Worm (Caenorhabditis elegans) whole organism, mixed stage, embryonic: ENCODE data around the gene mam-6.

ENCODE experiments used
- M03D4.4 ChIP-seq: sonication (generic microtip); optimal IDR thresholded peaks from 2 replicates; lab custom pipeline; 2017; ENCODE audit warnings: mild to moderate bottlenecking, missing genetic modification characterization, missing compliant biosample characterization
- bed-3 ChIP-seq: fragments of 200-800 bp; sonication (Bioruptor generic); optimal IDR thresholded peaks from 3 replicates; lab custom pipeline; 2018; ENCODE audit warnings: mild to moderate bottlenecking, missing genetic modification characterization, moderate library complexity, missing compliant biosample characterization
- blmp-1 ChIP-seq: fragments of 150-350 bp; optimal IDR thresholded peaks from 2 replicates; lab custom pipeline; 2014; ENCODE audit warnings: missing biosample characterization, missing genetic modification characterization
- ceh-39 ChIP-seq: fragments of 150-350 bp; optimal IDR thresholded peaks from 2 replicates; lab custom pipeline; 2014; ENCODE audit warnings: missing biosample characterization, missing genetic modification characterization
- ceh-43 ChIP-seq: fragments of 200-800 bp; sonication (Bioruptor generic); optimal IDR thresholded peaks from 2 replicates; lab custom pipeline; 2018; ENCODE audit warnings: mild to moderate bottlenecking, missing genetic modification characterization, moderate library complexity, missing compliant biosample characterization
- ceh-83 ChIP-seq: fragments of 200-800 bp; sonication (Bioruptor generic); optimal IDR thresholded peaks from 2 replicates; lab custom pipeline; 2018; ENCODE audit warnings: mild to moderate bottlenecking, missing genetic modification characterization, missing compliant biosample characterization
- ces-1 ChIP-seq: fragments of 150-350 bp; optimal IDR thresholded peaks from 2 replicates; lab custom pipeline; 2014; ENCODE audit warnings: missing biosample characterization, missing genetic modification reagents, missing genetic modification characterization
- cnd-1 ChIP-seq: fragments of 200-800 bp; sonication (Bioruptor generic); optimal IDR thresholded peaks from 2 replicates; lab custom pipeline; 2018; ENCODE audit warnings: mild to moderate bottlenecking, missing genetic modification characterization, missing compliant biosample characterization
- drap-1 ChIP-seq: fragments of 200-800 bp; sonication (Bioruptor generic); optimal IDR thresholded peaks from 3 replicates; lab custom pipeline; 2018; ENCODE audit warnings: mild to moderate bottlenecking, missing genetic modification characterization, missing compliant biosample characterization
- elt-1 ChIP-seq: sonication (generic microtip); optimal IDR thresholded peaks from 2 replicates; lab custom pipeline; 2017; ENCODE audit warnings: missing genetic modification characterization, mild to moderate bottlenecking, missing compliant biosample characterization, antibody characterized with exemption, moderate library complexity, borderline replicate concordance; ENCODE audit not compliant: insufficient read depth
- elt-3 ChIP-seq: fragments of 150-350 bp; optimal IDR thresholded peaks from 2 replicates; lab custom pipeline; 2014; ENCODE audit warnings: missing biosample characterization, missing genetic modification characterization
- flh-1 ChIP-seq: fragments of 200-800 bp; sonication (Bioruptor generic); optimal IDR thresholded peaks from 2 replicates; lab custom pipeline; 2018; ENCODE audit warnings: mild to moderate bottlenecking, missing genetic modification characterization, moderate library complexity, missing compliant biosample characterization
- ham-2 ChIP-seq: fragments of 200-800 bp; sonication (Bioruptor generic); optimal IDR thresholded peaks from 2 replicates; lab custom pipeline; 2018; ENCODE audit warnings: mild to moderate bottlenecking, missing genetic modification characterization, missing compliant biosample characterization
- hlh-1 ChIP-seq: fragments of 150-350 bp; optimal IDR thresholded peaks from 2 replicates; lab custom pipeline; 2014; ENCODE audit warnings: missing biosample characterization, missing genetic modification reagents, missing genetic modification characterization
- lin-13 ChIP-seq: fragments of 150-350 bp; optimal IDR thresholded peaks from 2 replicates; lab custom pipeline; 2014; ENCODE audit warnings: missing biosample characterization, missing genetic modification characterization
- lin-32 ChIP-seq: fragments of 200-800 bp; sonication (Bioruptor generic); optimal IDR thresholded peaks from 2 replicates; lab custom pipeline; 2018; ENCODE audit warnings: mild to moderate bottlenecking, missing genetic modification characterization, missing compliant biosample characterization
- lsy-2 ChIP-seq: fragments of 150-350 bp; optimal IDR thresholded peaks from 2 replicates; lab custom pipeline; 2014; ENCODE audit warnings: missing biosample characterization, missing genetic modification characterization
- mab-5 ChIP-seq: fragments of 150-350 bp; optimal IDR thresholded peaks from 2 replicates; lab custom pipeline; 2014; ENCODE audit warnings: missing biosample characterization, missing genetic modification characterization
- mep-1 ChIP-seq: fragments of 150-350 bp; optimal IDR thresholded peaks from 2 replicates; lab custom pipeline; 2017; ENCODE audit warnings: missing biosample characterization, missing genetic modification reagents, missing genetic modification characterization, inconsistent platforms
- mls-2 ChIP-seq: sonication (generic microtip); optimal IDR thresholded peaks from 2 replicates; lab custom pipeline; 2016; ENCODE audit warnings: mild to moderate bottlenecking, missing genetic modification characterization, moderate library complexity, missing compliant biosample characterization
- nhr-12 ChIP-seq: fragments of 150-350 bp; optimal IDR thresholded peaks from 2 replicates; lab custom pipeline; 2014; ENCODE audit warnings: missing biosample characterization, missing genetic modification characterization
- nhr-2 ChIP-seq: fragments of 150-350 bp; optimal IDR thresholded peaks from 2 replicates; lab custom pipeline; 2014; ENCODE audit warnings: missing biosample characterization, missing genetic modification characterization
- nhr-237 ChIP-seq: fragments of 150-350 bp; optimal IDR thresholded peaks from 2 replicates; lab custom pipeline; 2014; ENCODE audit warnings: missing biosample characterization, missing genetic modification characterization
- nhr-28 ChIP-seq: fragments of 150-350 bp; optimal IDR thresholded peaks from 2 replicates; lab custom pipeline; 2014; ENCODE audit warnings: missing biosample characterization, missing genetic modification characterization
- nhr-76 ChIP-seq: sonication (generic microtip); optimal IDR thresholded peaks from 2 replicates; lab custom pipeline; 2017; ENCODE audit warnings: missing biosample characterization, missing genetic modification characterization
- pha-4 ChIP-seq: fragments of 150-350 bp; optimal IDR thresholded peaks from 2 replicates; lab custom pipeline; 2018; ENCODE audit warnings: missing biosample characterization, missing genetic modification reagents, missing genetic modification characterization
- sem-2 ChIP-seq: fragments of 200-800 bp; sonication (Bioruptor generic); optimal IDR thresholded peaks from 2 replicates; lab custom pipeline; 2018; ENCODE audit warnings: mild to moderate bottlenecking, missing genetic modification characterization, missing compliant biosample characterization
- snpc-4 ChIP-seq: fragments of 150-350 bp; optimal IDR thresholded peaks from 2 replicates; lab custom pipeline; 2014; ENCODE audit warnings: missing biosample characterization, missing genetic modification characterization
- sptf-1 ChIP-seq: sonication (generic microtip); optimal IDR thresholded peaks from 2 replicates; lab custom pipeline; 2017; ENCODE audit warnings: mild to moderate bottlenecking, missing genetic modification characterization, moderate library complexity, missing compliant biosample characterization
- tbx-8 ChIP-seq: fragments of 200-800 bp; sonication (Bioruptor generic); optimal IDR thresholded peaks from 2 replicates; lab custom pipeline; 2018; ENCODE audit warnings: mild to moderate bottlenecking, missing genetic modification characterization, moderate library complexity, missing compliant biosample characterization
- zip-8 ChIP-seq: fragments of 150-350 bp; optimal IDR thresholded peaks from 2 replicates; lab custom pipeline; 2014; ENCODE audit warnings: missing biosample characterization, missing genetic modification characterization
- ztf-11 ChIP-seq: fragments of 150-350 bp; optimal IDR thresholded peaks from 2 replicates; lab custom pipeline; 2014; ENCODE audit warnings: missing biosample characterization, missing genetic modification characterization

mam-6 gene

ce11 chrX:15039029-15039695 is 30.0 kb downstream of the mam-6 start:
- TF ChIP-seq drap-1 (GFP tag; lab: Kevin White, UChicago), result no peak
- no peak for TF ChIP-seq mls-2 (tag; lab: Kevin White, UChicago)
- no peak for TF ChIP-seq hlh-1 (tag; lab: Kevin White, UChicago)
- TF ChIP-seq nhr-76 (tag; lab: Kevin White, UChicago), result no peak
- no peak for TF ChIP-seq mab-5
- TF ChIP-seq ces-1 (GFP tag; lab: Kevin White, UChicago), result no peak
- TF ChIP-seq lsy-2 (tag; lab: Kevin White, UChicago), result no peak
- no peak for TF ChIP-seq cnd-1 (tag; lab: Kevin White, UChicago)
- TF ChIP-seq flh-1 (GFP tag; lab: Kevin White, UChicago), result no peak
- no peak for TF ChIP-seq elt-1 (tag; lab: Kevin White, UChicago)
- TF ChIP-seq blmp-1 (tag; lab: Kevin White, UChicago), result no peak
- TF ChIP-seq ceh-43, result no peak
- no peak for TF ChIP-seq lin-32 (GFP tag; lab: Kevin White, UChicago)
- no peak for TF ChIP-seq mep-1
- TF ChIP-seq ceh-39 (tag; lab: Kevin White, UChicago), result no peak
- TF ChIP-seq bed-3 (GFP tag; lab: Kevin White, UChicago), result no peak
- TF ChIP-seq sem-2 (GFP tag; lab: Kevin White, UChicago), result no peak
- TF ChIP-seq nhr-237 (tag; lab: Kevin White, UChicago), result no peak
- TF ChIP-seq ceh-83 (GFP tag; lab: Kevin White, UChicago), result no peak
- TF ChIP-seq nhr-12 (tag; lab: Kevin White, UChicago), result no peak

DNA sequence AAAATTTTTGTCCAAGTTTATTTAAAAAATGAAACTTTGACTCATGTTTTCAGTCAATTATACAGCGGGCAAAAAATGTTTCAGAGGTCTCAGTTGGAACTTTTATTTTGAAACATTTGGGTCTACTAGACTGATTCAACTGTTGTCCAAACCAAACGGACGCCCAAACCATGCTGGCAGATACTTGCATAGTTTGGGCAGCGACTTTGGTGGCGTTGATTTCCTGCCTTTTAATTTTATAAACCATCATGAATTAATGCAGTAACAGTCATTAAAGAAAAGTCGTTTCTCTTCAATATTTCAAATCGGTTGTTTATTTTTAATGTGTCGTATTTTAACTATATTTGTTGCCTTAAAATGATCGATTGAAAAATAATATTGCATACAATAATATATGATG is 32.9 kb downstream of the mam-6 start:
- TF ChIP-seq elt-3 (tag; lab: Kevin White, UChicago) (no peak), mab-5 (no peak), mls-2 (tag; lab: Kevin White, UChicago) (no peak), zip-8 (no peak), nhr-2 (tag; lab: Kevin White, UChicago) (no peak), tbx-8 (GFP tag; lab: Kevin White, UChicago) (no peak), ham-2 (GFP tag; lab: Kevin White, UChicago) (no peak), bed-3 (GFP tag; lab: Kevin White, UChicago) (no peak)

ce11 chrX:15035748-15036147 is 33.4 kb downstream of the mam-6 start:
- TF ChIP-seq lin-13 (tag; lab: Kevin White, UChicago), result no peak

DNA sequence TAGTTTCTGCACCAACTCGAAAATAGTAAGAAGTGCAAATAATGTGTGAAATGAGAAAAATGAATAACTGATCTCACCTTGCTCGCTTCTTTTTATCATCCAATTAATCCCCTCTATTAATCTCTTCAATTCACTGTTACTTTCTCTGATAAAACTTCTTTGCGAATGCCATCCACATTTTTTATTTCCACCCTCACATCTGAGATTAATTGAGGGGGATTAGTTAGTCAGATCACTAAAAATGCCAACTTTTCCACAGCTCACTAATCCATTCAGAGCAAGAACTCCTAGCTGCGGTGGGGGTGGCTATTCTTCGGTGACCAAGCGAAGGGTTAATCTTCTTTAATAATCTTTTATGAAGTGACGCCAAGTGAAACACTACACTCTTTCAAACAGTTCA is 34.4 kb downstream of the mam-6 start, which contains the start of gene dsc-1:
dsc-1 (minus strand) TSS at position 46 of the 400 bp plus-strand sequence.
- TF ChIP-seq sem-2 (GFP tag; lab: Kevin White, UChicago), result no peak
- no peak for TF ChIP-seq lsy-2 (tag; lab: Kevin White, UChicago)
- TF ChIP-seq mab-5, result no peak
- no peak for TF ChIP-seq nhr-237 (tag; lab: Kevin White, UChicago)
- no peak for TF ChIP-seq nhr-28 (tag; lab: Kevin White, UChicago)

- TF ChIP-seq lin-32 (GFP tag; lab: Kevin White, UChicago) (no peak), ztf-11 (tag; lab: Kevin White, UChicago) (no peak), snpc-4 (tag; lab: Kevin White, UChicago) (no peak), sptf-1 (tag; lab: Kevin White, UChicago) (no peak), nhr-2 (tag; lab: Kevin White, UChicago) (no peak), hlh-1 (tag; lab: Kevin White, UChicago) (no peak), cnd-1 (tag; lab: Kevin White, UChicago) (no peak)
Observed at ce11 chrX:15027997-15028396, 41.1 kb downstream of the mam-6 start.

- no peak for TF ChIP-seq pha-4 (tag; lab: Kevin White, UChicago)
- no peak for TF ChIP-seq M03D4.4
- no peak for TF ChIP-seq ham-2 (GFP tag; lab: Kevin White, UChicago)
Observed at ce11 chrX:15027566-15027965, 41.6 kb downstream of the mam-6 start.
